Fruit fly (Drosophila melanogaster) whole organism: ENCODE results near the gene Aprt.
A peak's percentile ranks its signal among the peaks of the same experiment; 100 is the strongest.

Experiments used
- Dll ChIP-seq: fragments of >200 bp; optimal IDR thresholded peaks from 2 replicates; lab custom pipeline; 2017
- psq ChIP-seq: fragments of >200 bp; optimal IDR thresholded peaks from 2 replicates; lab custom pipeline; 2017

- TF ChIP-seq Dll (lab: Kevin White, UChicago) (peak; percentile 42), psq (lab: Kevin White, UChicago) (no peak)
Observed at dm6 chr3L:1866021-1866811, 18.6 kb downstream of the Aprt start.
